Fruit fly (Drosophila melanogaster) whole organism, prepupa: ENCODE results near the gene CG14439.

ENCODE experiments used
- CG10631 ChIP-seq: fragments of 200-800 bp; sonication (Bioruptor generic); optimal IDR thresholded peaks from 2 replicates; lab custom pipeline; 2016; ENCODE audit warnings: missing biosample characterization, missing genetic modification characterization
- CG10669 ChIP-seq: fragments of 200-800 bp; sonication (Bioruptor generic); optimal IDR thresholded peaks from 3 replicates; lab custom pipeline; 2018; ENCODE audit warnings: missing biosample characterization, mild to moderate bottlenecking, missing genetic modification characterization, moderate library complexity
- CG11294 ChIP-seq: fragments of 200-800 bp; sonication (Bioruptor generic); IDR thresholded peaks from 2 replicates; pipeline ENCODE4 v1.3.6; 2022; ENCODE audit warnings: missing biosample characterization, missing genetic modification characterization
- CG11762 ChIP-seq: fragments of 200-800 bp; sonication (Bioruptor generic); optimal IDR thresholded peaks from 3 replicates; lab custom pipeline; 2016; ENCODE audit warnings: missing biosample characterization, missing genetic modification characterization; ENCODE audit not compliant: insufficient read depth
- CG11902 ChIP-seq: fragments of 200-800 bp; sonication (Bioruptor generic); optimal IDR thresholded peaks from 3 replicates; lab custom pipeline; 2016; ENCODE audit warnings: missing biosample characterization, missing genetic modification characterization
- CG15336 ChIP-seq: fragments of 200-800 bp; sonication (Bioruptor generic); IDR thresholded peaks from 2 replicates; pipeline ENCODE4 v1.3.6; 2022; ENCODE audit warnings: missing biosample characterization, missing genetic modification characterization
- CG16779 ChIP-seq: fragments of 200-800 bp; sonication (Bioruptor generic); optimal IDR thresholded peaks from 3 replicates; lab custom pipeline; 2017; ENCODE audit warnings: missing biosample characterization, mild to moderate bottlenecking, missing genetic modification characterization
- CG3032 ChIP-seq: fragments of 200-800 bp; optimal IDR thresholded peaks from 2 replicates; lab custom pipeline; 2019; ENCODE audit warnings: missing biosample characterization, mild to moderate bottlenecking, missing genetic modification characterization, moderate library complexity
- CG31627 ChIP-seq: fragments of 200-800 bp; sonication (Bioruptor generic); optimal IDR thresholded peaks from 3 replicates; lab custom pipeline; 2016; ENCODE audit warnings: missing biosample characterization, missing genetic modification characterization
- CG32006 ChIP-seq: fragments of 200-800 bp; sonication (Bioruptor generic); optimal IDR thresholded peaks from 3 replicates; lab custom pipeline; 2017; ENCODE audit warnings: missing biosample characterization, mild to moderate bottlenecking, missing genetic modification characterization
- CG3919 ChIP-seq: fragments of 200-800 bp; sonication (Bioruptor generic); optimal IDR thresholded peaks from 3 replicates; lab custom pipeline; 2016; ENCODE audit warnings: missing biosample characterization, missing genetic modification characterization
- CG4318 ChIP-seq: fragments of 200-800 bp; sonication (Bioruptor generic); optimal IDR thresholded peaks from 3 replicates; lab custom pipeline; 2017; ENCODE audit warnings: missing biosample characterization, mild to moderate bottlenecking, missing genetic modification characterization
- CG6276 ChIP-seq: fragments of 200-800 bp; sonication (Bioruptor generic); optimal IDR thresholded peaks from 2 replicates; lab custom pipeline; 2017; ENCODE audit warnings: missing biosample characterization, mild to moderate bottlenecking, missing genetic modification characterization
- CG6808 ChIP-seq: fragments of 200-800 bp; sonication (Bioruptor generic); optimal IDR thresholded peaks from 3 replicates; lab custom pipeline; 2017; ENCODE audit warnings: missing biosample characterization, missing genetic modification characterization, mild to moderate bottlenecking, moderate library complexity, missing genetic modification reagents
- CG7368 ChIP-seq: fragments of 200-800 bp; sonication (Bioruptor generic); optimal IDR thresholded peaks from 3 replicates; lab custom pipeline; 2016; ENCODE audit warnings: missing biosample characterization, missing genetic modification characterization
- CG8119 ChIP-seq: fragments of 200-800 bp; sonication (Bioruptor generic); IDR thresholded peaks from 3 replicates; pipeline ENCODE4 v1.3.6; 2022; ENCODE audit warnings: missing biosample characterization, missing genetic modification characterization
- CG8319 ChIP-seq: fragments of 200-800 bp; sonication (Bioruptor generic); optimal IDR thresholded peaks from 3 replicates; lab custom pipeline; 2016; ENCODE audit warnings: missing biosample characterization, missing genetic modification characterization
- CG8632 ChIP-seq: fragments of 200-800 bp; sonication (Bioruptor generic); optimal IDR thresholded peaks from 3 replicates; lab custom pipeline; 2016; ENCODE audit warnings: missing biosample characterization, missing genetic modification characterization
- Eip75B ChIP-seq: fragments of 200-800 bp; sonication (Bioruptor generic); optimal IDR thresholded peaks from 3 replicates; lab custom pipeline; 2016; ENCODE audit warnings: missing biosample characterization, missing genetic modification characterization
- Eip78C ChIP-seq: fragments of 200-800 bp; sonication (Bioruptor generic); peaks from one replicate; lab custom pipeline; 2016; ENCODE audit warnings: missing biosample characterization, missing genetic modification characterization
- Ets21C ChIP-seq: fragments of 200-800 bp; sonication (Bioruptor generic); optimal IDR thresholded peaks from 3 replicates; lab custom pipeline; 2016; ENCODE audit warnings: missing biosample characterization, missing genetic modification characterization
- Ets96B ChIP-seq: fragments of 200-800 bp; optimal IDR thresholded peaks from 2 replicates; lab custom pipeline; 2019; ENCODE audit warnings: missing biosample characterization, mild to moderate bottlenecking, missing genetic modification characterization, moderate library complexity
- Gug ChIP-seq: fragments of 200-800 bp; sonication (Bioruptor generic); IDR thresholded peaks from 2 replicates; pipeline ENCODE4 v1.3.6; 2022; ENCODE audit warnings: missing biosample characterization, missing genetic modification characterization
- Hr38 ChIP-seq: sonication (Bioruptor generic); optimal IDR thresholded peaks from 2 replicates; lab custom pipeline; 2016; ENCODE audit warnings: missing biosample characterization, missing genetic modification characterization
- Met ChIP-seq: fragments of 200-800 bp; sonication (Bioruptor generic); optimal IDR thresholded peaks from 3 replicates; lab custom pipeline; 2016; ENCODE audit warnings: missing biosample characterization, missing genetic modification characterization
- OdsH ChIP-seq: fragments of 200-800 bp; sonication (Bioruptor generic); optimal IDR thresholded peaks from 3 replicates; lab custom pipeline; 2016; ENCODE audit warnings: missing biosample characterization, missing genetic modification characterization
- Smox ChIP-seq: fragments of 200-800 bp; sonication (Bioruptor generic); optimal IDR thresholded peaks from 3 replicates; lab custom pipeline; 2016; ENCODE audit warnings: missing biosample characterization, missing genetic modification characterization
- Sox102F ChIP-seq: fragments of 200-800 bp; sonication (Bioruptor generic); optimal IDR thresholded peaks from 2 replicates; lab custom pipeline; 2016; ENCODE audit warnings: missing biosample characterization, mild to moderate bottlenecking, missing genetic modification characterization
- Sox14 ChIP-seq: fragments of 200-800 bp; sonication (Bioruptor generic); optimal IDR thresholded peaks from 3 replicates; lab custom pipeline; 2016; ENCODE audit warnings: missing biosample characterization, missing genetic modification characterization
- achi ChIP-seq: fragments of 200-800 bp; sonication (Bioruptor generic); optimal IDR thresholded peaks from 3 replicates; lab custom pipeline; 2016; ENCODE audit warnings: missing biosample characterization, missing genetic modification characterization
- acj6 ChIP-seq: fragments of 200-800 bp; sonication (Bioruptor generic); optimal IDR thresholded peaks from 3 replicates; lab custom pipeline; 2016; ENCODE audit warnings: missing biosample characterization, missing genetic modification characterization
- cyc ChIP-seq: fragments of 200-800 bp; sonication (Bioruptor generic); optimal IDR thresholded peaks from 3 replicates; lab custom pipeline; 2016; ENCODE audit warnings: missing biosample characterization, missing genetic modification characterization
- dsx ChIP-seq: fragments of 200-800 bp; optimal IDR thresholded peaks from 3 replicates; lab custom pipeline; 2019; ENCODE audit warnings: missing biosample characterization, mild to moderate bottlenecking, missing genetic modification characterization, moderate library complexity; ENCODE audit not compliant: poor library complexity, severe bottlenecking
- eg ChIP-seq: fragments of 200-800 bp; sonication (Bioruptor generic); IDR thresholded peaks from 3 replicates; pipeline ENCODE4 v1.3.6; 2022; ENCODE audit warnings: missing biosample characterization, missing genetic modification characterization
- esn ChIP-seq: fragments of 200-800 bp; sonication (Bioruptor generic); optimal IDR thresholded peaks from 2 replicates; lab custom pipeline; 2016; ENCODE audit warnings: missing biosample characterization, mild to moderate bottlenecking, missing genetic modification characterization, moderate library complexity
- fd59A ChIP-seq: fragments of 200-800 bp; sonication (Bioruptor generic); optimal IDR thresholded peaks from 2 replicates; lab custom pipeline; 2017; ENCODE audit warnings: missing biosample characterization, mild to moderate bottlenecking, missing genetic modification characterization, missing genetic modification reagents
- fd85E ChIP-seq: fragments of 200-800 bp; sonication (Bioruptor generic); optimal IDR thresholded peaks from 3 replicates; lab custom pipeline; 2016; ENCODE audit warnings: missing biosample characterization, missing genetic modification characterization
- fkh ChIP-seq: fragments of 200-800 bp; sonication (Bioruptor generic); optimal IDR thresholded peaks from 3 replicates; lab custom pipeline; 2017; ENCODE audit warnings: missing biosample characterization, mild to moderate bottlenecking, missing genetic modification characterization, moderate library complexity
- lz ChIP-seq: fragments of 200-800 bp; sonication (Bioruptor generic); optimal IDR thresholded peaks from 3 replicates; lab custom pipeline; 2016; ENCODE audit warnings: missing biosample characterization, missing genetic modification characterization
- net ChIP-seq: fragments of 200-800 bp; sonication (Bioruptor generic); optimal IDR thresholded peaks from 3 replicates; lab custom pipeline; 2016; ENCODE audit warnings: missing biosample characterization, missing genetic modification characterization
- pdm3 ChIP-seq: fragments of 200-800 bp; sonication (Bioruptor generic); optimal IDR thresholded peaks from 3 replicates; lab custom pipeline; 2016; ENCODE audit warnings: missing biosample characterization, missing genetic modification characterization
- salr ChIP-seq, 2 experiments: fragments of 200-800 bp; sonication (Bioruptor generic); optimal IDR thresholded peaks; 3 replicates each; lab custom pipeline; 2016 to 2018; ENCODE audit warnings: missing biosample characterization in 2 of 2, missing genetic modification characterization in 2 of 2, mild to moderate bottlenecking in 1 of 2
- spab ChIP-seq: fragments of 200-800 bp; sonication (Bioruptor generic); optimal IDR thresholded peaks from 2 replicates; lab custom pipeline; 2017; ENCODE audit warnings: missing biosample characterization, mild to moderate bottlenecking, missing genetic modification characterization, missing genetic modification reagents
- ss ChIP-seq, 2 experiments: fragments of 200-800 bp; sonication (Bioruptor generic); optimal IDR thresholded peaks; 2 replicates in 1 of 2; 3 replicates in 1 of 2; lab custom pipeline; 2017 to 2018; ENCODE audit warnings: mild to moderate bottlenecking in 2 of 2, missing biosample characterization in 2 of 2, missing genetic modification characterization in 2 of 2, moderate library complexity in 1 of 2
- svp ChIP-seq: fragments of 200-800 bp; sonication (Bioruptor generic); peaks from one replicate; lab custom pipeline; 2016; ENCODE audit warnings: missing biosample characterization, missing genetic modification characterization
- topi ChIP-seq: fragments of 200-800 bp; sonication (Bioruptor generic); optimal IDR thresholded peaks from 3 replicates; lab custom pipeline; 2016; ENCODE audit warnings: missing biosample characterization, missing genetic modification characterization
- vri ChIP-seq: fragments of 200-800 bp; sonication (Bioruptor generic); optimal IDR thresholded peaks from 3 replicates; lab custom pipeline; 2016; ENCODE audit warnings: missing biosample characterization, mild to moderate bottlenecking, missing genetic modification characterization

CG14439 gene

DNA sequence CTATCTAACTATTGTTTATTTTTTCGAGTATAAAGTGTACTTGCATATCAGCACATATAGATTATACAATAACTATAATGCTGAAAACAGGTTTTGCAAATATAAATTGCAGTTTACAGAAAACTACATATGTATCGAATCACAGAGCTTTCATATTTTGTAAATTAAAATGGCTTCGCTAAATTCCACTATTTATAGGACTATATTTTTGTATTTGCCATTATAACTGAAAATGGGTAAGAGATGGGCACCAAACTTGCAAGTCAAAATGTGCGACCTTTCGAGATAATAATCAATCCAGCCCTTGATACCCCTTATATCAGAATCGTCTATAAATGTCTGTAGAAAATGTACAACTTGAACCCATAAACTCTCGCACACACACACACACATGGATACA lies 44.1 kb upstream of the CG14439 start (continued):
- TF ChIP-seq Eip75B (GFP tag; lab: Kevin White, UChicago) (peak; percentile 12), CG11294 (GFP tag; lab: Robert Waterston, UW) (no peak), Hr38 (no peak), lz (GFP tag; lab: Kevin White, UChicago) (no peak), CG15336 (GFP tag; lab: Robert Waterston, UW) (0 out of 2 replicates have a peak, but pooled peaks have one; percentile 20), CG11762 (GFP tag; lab: Kevin White, UChicago) (no peak), CG3032 (peak; percentile 29), vri (GFP tag; lab: Kevin White, UChicago) (no peak), pdm3 (GFP tag; lab: Kevin White, UChicago) (peak; percentile 39), CG3919 (GFP tag; lab: Kevin White, UChicago) (no peak), svp (GFP tag; lab: Kevin White, UChicago) (no peak), CG8632 (GFP tag; lab: Kevin White, UChicago) (no peak), salr (GFP tag; optimal IDR thresholded peaks at IDR 0.05; lab: Kevin White, UChicago) (peak in 1 of 2 experiments; percentile 36), CG6276 (peak; percentile 6), Gug (0 out of 2 replicates have a peak, but pooled peaks have one; percentile 10), CG11902 (GFP tag; lab: Kevin White, UChicago) (no peak), Sox102F (no peak)
- TF ChIP-seq, all 60 proteins: peak for 20

DNA sequence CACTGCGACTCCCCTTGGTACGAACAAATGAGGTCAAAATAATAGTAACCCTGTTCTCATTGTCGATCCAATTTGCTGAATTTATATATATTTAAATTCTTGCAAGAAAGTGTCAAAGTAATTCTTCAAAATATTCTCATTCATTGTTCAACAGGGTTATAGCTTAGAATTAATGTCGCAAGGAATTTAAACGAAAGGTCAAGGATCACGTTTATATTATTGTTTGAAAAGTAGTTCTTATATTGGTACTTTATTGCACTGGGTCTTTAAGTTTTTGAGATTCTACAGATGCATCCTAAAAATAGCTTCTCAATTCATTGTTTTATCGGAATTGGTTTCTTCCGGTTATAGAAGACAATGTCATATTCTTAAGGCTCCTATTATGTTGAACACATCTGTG lies 43.4 kb upstream of the CG14439 start:
- peak; percentile 20 for TF ChIP-seq pdm3 (GFP tag; lab: Kevin White, UChicago)
- peak; percentile 19 for TF ChIP-seq OdsH (GFP tag; lab: Kevin White, UChicago)
- peak; percentile 70 for TF ChIP-seq Eip78C (GFP tag; lab: Kevin White, UChicago)
- TF ChIP-seq CG3032 = peak; percentile 18
- no peak for TF ChIP-seq CG8119 (GFP tag; lab: Robert Waterston, UW)
- no peak for TF ChIP-seq CG6276
- TF ChIP-seq CG8319 (GFP tag; lab: Kevin White, UChicago) = no peak
- TF ChIP-seq Sox14 (GFP tag; lab: Kevin White, UChicago) = peak; percentile 26
- TF ChIP-seq fkh (GFP tag; lab: Kevin White, UChicago) = no peak
- TF ChIP-seq CG32006 (GFP tag; lab: Kevin White, UChicago) = peak; percentile 57
- no peak for TF ChIP-seq CG8632 (GFP tag; lab: Kevin White, UChicago)
- no peak for TF ChIP-seq vri (GFP tag; lab: Kevin White, UChicago)
- no peak for TF ChIP-seq CG16779 (tag; lab: Kevin White, UChicago)
- no peak for TF ChIP-seq Gug
- TF ChIP-seq ss (GFP tag; optimal IDR thresholded peaks at IDR 0.05; lab: Kevin White, UChicago) = peak; percentile 26 to 55
- TF ChIP-seq esn (GFP tag; lab: Kevin White, UChicago) = peak; percentile 13
- TF ChIP-seq fd59A (GFP tag; lab: Kevin White, UChicago) = peak; percentile 47
- peak; percentile 18 for TF ChIP-seq Eip75B (GFP tag; lab: Kevin White, UChicago)
- peak in 1 of 2 experiments; percentile 34 for TF ChIP-seq salr (GFP tag; optimal IDR thresholded peaks at IDR 0.05; lab: Kevin White, UChicago)
- no peak for TF ChIP-seq eg (GFP tag; lab: Robert Waterston, UW)
- TF ChIP-seq CG10669 (GFP tag; lab: Kevin White, UChicago) = peak; percentile 29
- no peak for TF ChIP-seq Ets21C (GFP tag; lab: Kevin White, UChicago)
- no peak for TF ChIP-seq dsx (GFP tag; lab: Kevin White, UChicago)
- TF ChIP-seq achi (GFP tag; lab: Kevin White, UChicago) = peak; percentile 16
- no peak for TF ChIP-seq CG7368
- TF ChIP-seq spab (GFP tag; lab: Kevin White, UChicago) = peak; percentile 37
- peak; percentile 13 for TF ChIP-seq CG4318 (GFP tag; lab: Kevin White, UChicago)
- TF ChIP-seq acj6 (GFP tag; lab: Kevin White, UChicago) = peak; percentile 30
- no peak for TF ChIP-seq CG31627 (GFP tag; lab: Kevin White, UChicago)
- TF ChIP-seq topi (GFP tag; lab: Kevin White, UChicago) = no peak
- TF ChIP-seq fd85E (GFP tag; lab: Kevin White, UChicago) = no peak
- TF ChIP-seq Hr38 = no peak
- peak; percentile 12 for TF ChIP-seq net
- no peak for TF ChIP-seq CG11294 (GFP tag; lab: Robert Waterston, UW)
- no peak for TF ChIP-seq cyc (GFP tag; lab: Kevin White, UChicago)
- TF ChIP-seq CG6808 (GFP tag; lab: Kevin White, UChicago) = peak; percentile 52
- no peak for TF ChIP-seq Smox (GFP tag; lab: Kevin White, UChicago)
- TF ChIP-seq Met (GFP tag; lab: Kevin White, UChicago) = no peak
- peak; percentile 48 for TF ChIP-seq CG10631
- TF ChIP-seq CG3919 (GFP tag; lab: Kevin White, UChicago) = no peak
- peak; percentile 28 for TF ChIP-seq svp (GFP tag; lab: Kevin White, UChicago)
- peak; percentile 37 for TF ChIP-seq Ets96B
